Worm (Caenorhabditis elegans) whole organism, L4/young adult: ENCODE data around the gene atgp-1.
"Not testable (repeated sequence)": the region's sequence is repeated elsewhere in the genome, so short reads cannot be mapped to it uniquely, and the experiment has no call there.

ENCODE experiments used
- W03F9.2 ChIP-seq: fragments of 150-350 bp; optimal IDR thresholded peaks from 2 replicates; lab custom pipeline; 2014; ENCODE audit warnings: missing biosample characterization, missing genetic modification characterization
- dao-5 ChIP-seq: sonication (generic microtip); optimal IDR thresholded peaks from 2 replicates; lab custom pipeline; 2016; ENCODE audit warnings: missing genotype, missing genetic modification characterization, moderate library complexity, missing compliant biosample characterization
- him-1 ChIP-seq: sonication (generic microtip); optimal IDR thresholded peaks from 2 replicates; lab custom pipeline; 2016; ENCODE audit warnings: missing genotype, missing genetic modification reagents, missing genetic modification characterization, missing compliant biosample characterization

The atgp-1 gene

DNA sequence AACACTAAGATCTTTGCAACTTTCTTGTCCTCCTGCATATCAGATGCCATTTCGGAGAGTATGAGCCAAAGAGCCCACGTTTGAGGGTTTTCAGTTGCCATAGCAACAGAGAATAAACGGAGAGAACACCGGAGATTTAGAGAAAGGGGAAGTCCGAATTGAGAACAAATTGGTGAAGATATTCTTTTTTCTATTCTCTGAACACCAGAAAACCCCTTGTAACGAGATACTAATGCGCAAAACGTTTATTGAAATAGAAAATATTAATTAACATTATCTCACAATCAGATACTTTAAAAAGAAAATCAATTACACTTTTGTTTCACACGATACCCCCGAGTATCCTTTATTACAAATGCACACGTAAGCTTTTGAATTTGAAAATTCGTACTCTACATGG lies 32.8 kb downstream of the atgp-1 start, which contains the start of gene ifta-2:
Gene ifta-2 (minus strand): TSS at position 101 of the 400 bp plus-strand sequence.
- TF ChIP-seq him-1 (tag; lab: Kevin White, UChicago) (no peak), W03F9.2 (tag; lab: Kevin White, UChicago) (no peak), dao-5 (tag; lab: Kevin White, UChicago) (no peak)

DNA sequence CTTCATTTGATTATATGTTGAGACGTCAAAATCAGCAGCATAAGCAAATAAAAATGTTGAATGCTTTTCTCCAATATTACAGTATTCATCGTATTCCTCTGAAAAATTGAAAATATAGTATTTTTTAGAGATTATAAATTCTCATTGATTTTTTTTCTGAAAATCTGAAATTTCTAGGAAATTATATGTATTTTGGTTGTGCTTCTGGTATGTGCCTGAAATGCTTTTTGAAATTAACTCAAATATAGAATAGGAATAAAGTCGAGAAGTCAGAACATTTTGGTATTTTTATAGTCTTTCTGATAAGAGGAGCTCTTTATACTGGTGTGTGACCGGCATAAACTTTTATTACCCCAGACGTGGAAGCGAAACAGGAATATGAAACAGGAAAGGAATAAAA lies 38.1 kb downstream of the atgp-1 start, which contains the start of gene T28F3.8:
Gene T28F3.8 (minus strand): TSS at position 101 of the 400 bp plus-strand sequence.
- TF ChIP-seq him-1, W03F9.2, dao-5 (tag; lab: Kevin White, UChicago): not testable (repeated sequence)

DNA sequence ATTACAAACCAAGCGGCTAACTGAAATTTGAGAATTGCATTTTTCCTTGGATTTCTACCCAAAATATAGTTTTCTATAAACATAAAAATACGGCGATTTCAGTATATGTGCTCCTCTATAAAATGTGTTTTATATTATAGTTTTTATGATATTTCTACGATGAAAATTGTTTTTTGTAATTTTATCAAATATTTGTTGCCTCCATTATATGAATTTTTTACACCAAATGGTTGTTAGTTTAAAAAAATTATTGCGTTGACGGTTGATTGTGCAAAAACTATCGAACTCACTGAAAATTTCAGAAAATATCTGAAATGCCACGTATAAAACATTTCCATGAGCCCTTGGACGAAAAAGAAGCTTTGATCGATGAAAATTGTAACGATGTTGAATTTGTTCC lies 39.1 kb downstream of the atgp-1 start, which contains the start of gene T28F3.9:
Gene T28F3.9 (plus strand): TSS at position 301 of the 400 bp plus-strand sequence.
- TF ChIP-seq dao-5 (tag; lab: Kevin White, UChicago) (no peak), him-1 (tag; lab: Kevin White, UChicago) (no peak), W03F9.2 (tag; lab: Kevin White, UChicago) (no peak)

DNA sequence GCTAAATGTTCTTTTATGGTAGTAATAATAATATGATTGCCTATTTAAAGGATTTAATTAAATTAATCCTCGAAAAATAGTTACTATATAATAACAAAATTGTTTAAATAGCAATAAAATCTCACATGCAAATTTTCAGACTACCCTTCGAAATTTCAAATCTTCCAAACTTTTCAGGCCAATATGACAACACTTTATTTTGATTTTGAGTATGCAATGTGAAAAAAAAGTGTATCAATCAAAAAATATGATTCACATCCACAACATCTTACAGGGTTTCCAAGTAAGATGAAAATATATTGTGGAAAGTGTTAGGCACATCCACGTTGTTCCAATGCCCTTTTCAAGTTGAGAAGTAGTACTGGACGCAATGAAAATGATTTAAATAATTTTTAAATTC lies 42.7 kb downstream of the atgp-1 start, which contains the start of gene snf-9:
Gene snf-9 (plus strand): TSS at position 301 of the 400 bp plus-strand sequence.
- TF ChIP-seq W03F9.2 (tag; lab: Kevin White, UChicago) (no peak), dao-5 (tag; lab: Kevin White, UChicago) (no peak), him-1 (tag; lab: Kevin White, UChicago) (no peak)

DNA sequence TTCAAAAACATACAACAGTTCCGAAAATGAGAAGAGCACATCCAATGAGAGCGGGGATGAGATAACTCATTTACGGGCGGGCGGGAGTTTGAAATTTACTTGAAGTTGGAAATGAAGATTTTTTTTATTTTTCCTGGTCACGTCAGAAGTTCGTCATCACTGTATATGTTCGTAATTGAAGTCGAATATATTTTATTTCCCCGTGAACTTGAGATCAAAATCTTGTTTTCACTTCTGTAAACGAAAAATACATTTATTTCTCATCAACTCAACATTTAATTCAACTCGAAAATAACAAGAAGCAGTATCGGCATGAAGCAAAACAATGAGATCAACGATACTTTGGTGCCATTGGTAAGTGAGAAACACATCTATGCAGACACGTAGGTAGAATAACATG lies 47.3 kb downstream of the atgp-1 start, which contains the start of gene C49C3.20:
Gene C49C3.20 (minus strand): TSS at position 101 of the 400 bp plus-strand sequence.
- no peak for TF ChIP-seq W03F9.2 (tag; lab: Kevin White, UChicago)
- no peak for TF ChIP-seq him-1 (tag; lab: Kevin White, UChicago)
- no peak for TF ChIP-seq dao-5 (tag; lab: Kevin White, UChicago)

DNA sequence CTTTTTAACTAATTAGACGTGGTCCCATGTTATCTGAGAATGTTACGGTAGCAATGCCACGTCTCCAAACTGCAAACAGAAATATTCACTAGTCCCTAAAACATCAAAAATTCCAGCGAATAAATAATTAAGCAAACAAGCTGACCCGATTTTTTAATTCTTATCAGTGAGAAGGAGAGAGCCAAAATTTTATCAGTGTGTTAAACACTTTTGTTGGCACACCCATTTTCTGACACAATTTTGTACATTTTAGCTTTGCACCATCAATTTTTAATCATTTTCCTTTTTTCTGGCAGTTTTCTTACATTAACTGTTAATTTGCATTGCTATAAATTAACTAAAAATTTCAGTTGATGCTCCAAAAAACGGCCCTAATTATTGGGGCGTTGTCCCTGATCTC lies 51.3 kb downstream of the atgp-1 start, which contains the start of gene C49C3.4:
Gene C49C3.4 (plus strand): TSS at position 351 of the 400 bp plus-strand sequence.
- no peak for TF ChIP-seq him-1 (tag; lab: Kevin White, UChicago)
- no peak for TF ChIP-seq dao-5 (tag; lab: Kevin White, UChicago)
- no peak for TF ChIP-seq W03F9.2 (tag; lab: Kevin White, UChicago)
